Fruit fly (Drosophila melanogaster) whole organism, embryonic: ENCODE measurements around the gene rush.

ENCODE experiments used
- Aef1 ChIP-seq: fragments of 200-800 bp; sonication (Bioruptor generic); IDR thresholded peaks from 3 replicates; pipeline ENCODE4 v1.3.6; 2022; ENCODE audit warnings: missing biosample characterization, missing genetic modification characterization
- Atf6 ChIP-seq: fragments of 200-800 bp; sonication (Bioruptor generic); IDR thresholded peaks from 2 replicates; pipeline ENCODE4 v1.3.6; 2022; ENCODE audit warnings: missing biosample characterization, missing genetic modification characterization
- BEAF-32 ChIP-seq: fragments of 200-800 bp; sonication (Bioruptor generic); optimal IDR thresholded peaks from 3 replicates; lab custom pipeline; 2017; ENCODE audit warnings: missing biosample characterization, missing genetic modification characterization, mild to moderate bottlenecking, moderate library complexity, missing genetic modification reagents
- Bgb ChIP-seq: fragments of 200-800 bp; sonication (Bioruptor generic); IDR thresholded peaks from 2 replicates; pipeline ENCODE4 v1.3.6; 2022; ENCODE audit warnings: missing biosample characterization, missing genetic modification characterization; ENCODE audit not compliant: partially characterized antibody
- CG10543 ChIP-seq: fragments of 200-800 bp; sonication (Bioruptor generic); optimal IDR thresholded peaks from 3 replicates; lab custom pipeline; 2017; ENCODE audit warnings: missing biosample characterization, mild to moderate bottlenecking, missing genetic modification characterization, moderate library complexity
- CG11723 ChIP-seq: fragments of 200-800 bp; sonication (Bioruptor generic); optimal IDR thresholded peaks from 2 replicates; lab custom pipeline; 2017; ENCODE audit warnings: missing biosample characterization, mild to moderate bottlenecking, missing genetic modification characterization
- CG12236 ChIP-seq: fragments of 200-800 bp; sonication (Bioruptor generic); optimal IDR thresholded peaks from 2 replicates; lab custom pipeline; 2016; ENCODE audit warnings: missing biosample characterization, missing genetic modification characterization
- CG12659 ChIP-seq: fragments of 200-800 bp; sonication (Bioruptor generic); optimal IDR thresholded peaks from 3 replicates; lab custom pipeline; 2017; ENCODE audit warnings: mild to moderate bottlenecking, missing biosample characterization, missing genetic modification reagents, missing genetic modification characterization
- CG12769 ChIP-seq: fragments of 200-800 bp; sonication (Bioruptor generic); optimal IDR thresholded peaks from 2 replicates; lab custom pipeline; 2019; ENCODE audit warnings: missing biosample characterization, mild to moderate bottlenecking, missing genetic modification characterization, moderate library complexity
- CG15479 ChIP-seq: fragments of 200-800 bp; sonication (Bioruptor generic); optimal IDR thresholded peaks from 3 replicates; lab custom pipeline; 2019; ENCODE audit warnings: missing biosample characterization, mild to moderate bottlenecking, missing genetic modification characterization, moderate library complexity
- CG18011 ChIP-seq: fragments of 200-800 bp; sonication (Bioruptor generic); optimal IDR thresholded peaks from 2 replicates; lab custom pipeline; 2017; ENCODE audit warnings: missing biosample characterization, missing genetic modification characterization, mild to moderate bottlenecking, moderate library complexity, missing genotype
- CG18599 ChIP-seq: fragments of 200-800 bp; sonication (Bioruptor generic); optimal IDR thresholded peaks from 3 replicates; lab custom pipeline; 2017; ENCODE audit warnings: missing biosample characterization, missing genetic modification characterization, mild to moderate bottlenecking, moderate library complexity, missing genetic modification reagents
- CG2120 ChIP-seq: fragments of 200-800 bp; sonication (Bioruptor generic); optimal IDR thresholded peaks from 3 replicates; lab custom pipeline; 2016; ENCODE audit warnings: missing biosample characterization, missing genetic modification characterization
- CG2875 ChIP-seq: fragments of 200-800 bp; sonication (Bioruptor generic); optimal IDR thresholded peaks from 2 replicates; lab custom pipeline; 2017; ENCODE audit warnings: missing biosample characterization, mild to moderate bottlenecking, missing genetic modification characterization, missing genetic modification reagents
- CG31224 ChIP-seq: fragments of 200-800 bp; sonication (Bioruptor generic); IDR thresholded peaks from 2 replicates; pipeline ENCODE4 v1.3.6; 2022; ENCODE audit warnings: missing biosample characterization, missing genetic modification characterization
- CG3407 ChIP-seq: fragments of 200-800 bp; sonication (Bioruptor generic); optimal IDR thresholded peaks from 2 replicates; lab custom pipeline; 2018; ENCODE audit warnings: missing biosample characterization, mild to moderate bottlenecking, missing genetic modification characterization
- CG34376 ChIP-seq: fragments of 200-800 bp; sonication (Bioruptor generic); optimal IDR thresholded peaks from 2 replicates; lab custom pipeline; 2018; ENCODE audit warnings: missing biosample characterization, mild to moderate bottlenecking, missing genetic modification characterization
- CG6791 ChIP-seq: fragments of 200-800 bp; sonication (Bioruptor generic); IDR thresholded peaks from 3 replicates; pipeline ENCODE4 v1.3.6; 2022; ENCODE audit warnings: missing biosample characterization, missing genetic modification characterization; ENCODE audit not compliant: partially characterized antibody
- CG7839 ChIP-seq: fragments of 200-800 bp; sonication (Bioruptor generic); optimal IDR thresholded peaks from 3 replicates; lab custom pipeline; 2018; ENCODE audit warnings: missing biosample characterization, mild to moderate bottlenecking, missing genetic modification characterization, moderate library complexity
- Chrac-16 ChIP-seq: fragments of 200-800 bp; sonication (Bioruptor generic); optimal IDR thresholded peaks from 3 replicates; lab custom pipeline; 2016; ENCODE audit warnings: missing biosample characterization, missing genetic modification characterization
- Fer1 ChIP-seq: fragments of 200-800 bp; sonication (Bioruptor generic); optimal IDR thresholded peaks from 2 replicates; lab custom pipeline; 2017; ENCODE audit warnings: missing biosample characterization, mild to moderate bottlenecking, missing genetic modification characterization
- H2.0 ChIP-seq: fragments of 200-800 bp; sonication (Bioruptor generic); IDR thresholded peaks from 2 replicates; pipeline ENCODE4 v1.3.6; 2022; ENCODE audit warnings: missing biosample characterization, missing genetic modification characterization
- Hand ChIP-seq: fragments of 200-800 bp; sonication (Bioruptor generic); optimal IDR thresholded peaks from 2 replicates; lab custom pipeline; 2017; ENCODE audit warnings: mild to moderate bottlenecking, missing biosample characterization, missing genetic modification reagents, missing genetic modification characterization
- HmgZ ChIP-seq: fragments of 200-800 bp; sonication (Bioruptor generic); optimal IDR thresholded peaks from 2 replicates; lab custom pipeline; 2018; ENCODE audit warnings: missing biosample characterization, mild to moderate bottlenecking, missing genetic modification characterization
- Hr78 ChIP-seq, 2 experiments: fragments of 200-800 bp in 1 of 2; fragments of >200 bp in 1 of 2; sonication (Bioruptor generic) in 1 of 2; optimal IDR thresholded peaks; 2 replicates each; lab custom pipeline; 2017 to 2019; ENCODE audit warnings: missing biosample characterization in 2 of 2, missing genetic modification characterization in 2 of 2, mild to moderate bottlenecking in 1 of 2, moderate library complexity in 1 of 2
- MBD-R2 ChIP-seq: fragments of 200-800 bp; sonication (Bioruptor generic); IDR thresholded peaks from 2 replicates; pipeline ENCODE4 v1.3.6; 2022; ENCODE audit warnings: missing biosample characterization, missing genetic modification characterization
- Meics ChIP-seq: fragments of 200-800 bp; sonication (Bioruptor generic); optimal IDR thresholded peaks from 2 replicates; lab custom pipeline; 2017; ENCODE audit warnings: missing biosample characterization, mild to moderate bottlenecking, missing genetic modification characterization
- Neu2 ChIP-seq: fragments of 200-800 bp; sonication (Bioruptor generic); optimal IDR thresholded peaks from 3 replicates; lab custom pipeline; 2016; ENCODE audit warnings: missing biosample characterization, missing genetic modification characterization, borderline replicate concordance
- Oaz ChIP-seq: fragments of 200-800 bp; sonication (Bioruptor generic); IDR thresholded peaks from 2 replicates; pipeline ENCODE4 v1.3.6; 2022; ENCODE audit warnings: missing biosample characterization, missing genetic modification characterization
- Optix ChIP-seq: fragments of 200-800 bp; sonication (Bioruptor generic); IDR thresholded peaks from 3 replicates; pipeline ENCODE4 v1.3.6; 2022; ENCODE audit warnings: missing biosample characterization, missing genetic modification characterization
- Pdp1 ChIP-seq, 2 experiments: fragments of 200-800 bp; sonication (Bioruptor generic); optimal IDR thresholded peaks; 3 replicates each; lab custom pipeline; 2016; ENCODE audit warnings: missing biosample characterization in 2 of 2, missing genetic modification characterization in 2 of 2, mild to moderate bottlenecking in 1 of 2, moderate library complexity in 1 of 2
- Rfx ChIP-seq: fragments of 200-800 bp; sonication (Bioruptor generic); IDR thresholded peaks from 2 replicates; pipeline ENCODE4 v1.3.6; 2022; ENCODE audit warnings: missing biosample characterization, missing genetic modification characterization
- Trl ChIP-seq, 3 experiments: fragments of >200 bp in 2 of 3; fragments of 200-800 bp in 1 of 3; sonication (Bioruptor generic) in 1 of 3; optimal IDR thresholded peaks; 2 replicates in 1 of 3; 3 replicates in 2 of 3; lab custom pipeline; 2016 to 2017; ENCODE audit warnings: missing biosample characterization in 1 of 3, missing genetic modification characterization in 1 of 3
- Xrp1 ChIP-seq: fragments of 200-800 bp; sonication (Bioruptor generic); IDR thresholded peaks from 2 replicates; pipeline ENCODE4 v1.3.6; 2022; ENCODE audit warnings: missing biosample characterization, missing genetic modification characterization
- bcd ChIP-seq: fragments of 200-800 bp; sonication (Bioruptor generic); optimal IDR thresholded peaks from 2 replicates; lab custom pipeline; 2017; ENCODE audit warnings: missing biosample characterization, mild to moderate bottlenecking, missing genetic modification characterization
- esg ChIP-seq: fragments of 200-800 bp; sonication (Bioruptor generic); conservative IDR thresholded peaks from 2 replicates; pipeline ENCODE4 v1.3.6; 2022; ENCODE audit warnings: missing biosample characterization, missing genetic modification characterization
- jing ChIP-seq: fragments of 200-800 bp; sonication (Bioruptor generic); optimal IDR thresholded peaks from 2 replicates; lab custom pipeline; 2018; ENCODE audit warnings: missing biosample characterization, mild to moderate bottlenecking, missing genetic modification characterization
- lbe ChIP-seq: fragments of 200-800 bp; sonication (Bioruptor generic); optimal IDR thresholded peaks from 2 replicates; lab custom pipeline; 2016; ENCODE audit warnings: missing biosample characterization, mild to moderate bottlenecking, missing genetic modification characterization
- sug ChIP-seq: fragments of 200-800 bp; optimal IDR thresholded peaks from 2 replicates; lab custom pipeline; 2019; ENCODE audit warnings: missing biosample characterization, mild to moderate bottlenecking, missing genetic modification characterization, moderate library complexity
- toy ChIP-seq: fragments of 200-800 bp; sonication (Bioruptor generic); IDR thresholded peaks from 2 replicates; pipeline ENCODE4 v1.3.6; 2022; ENCODE audit warnings: missing biosample characterization, missing genetic modification characterization
- trem ChIP-seq: fragments of 200-800 bp; optimal IDR thresholded peaks from 3 replicates; lab custom pipeline; 2019; ENCODE audit warnings: missing biosample characterization, mild to moderate bottlenecking, missing genetic modification characterization, moderate library complexity
- unc-4 ChIP-seq: fragments of 200-800 bp; sonication (Bioruptor generic); IDR thresholded peaks from 2 replicates; pipeline ENCODE4 v1.3.6; 2022; ENCODE audit warnings: missing biosample characterization, missing genetic modification characterization; ENCODE audit not compliant: partially characterized antibody

rush gene

dm6 chrX:1465707-1466504, 12.4 kb upstream of the rush start, which contains the start of the genes O-fut2 and CG14777 (continued):
- TF ChIP-seq trem, result peak; percentile 17
- TF ChIP-seq CG10543, result no peak
- TF ChIP-seq CG11723 (GFP tag; lab: Kevin White, UChicago), result no peak
- TF ChIP-seq Oaz, result 0 out of 2 replicates have a peak, but pooled peaks have one; percentile 15
- TF ChIP-seq CG12659 (GFP tag; lab: Kevin White, UChicago), result peak; percentile 8
- TF ChIP-seq Xrp1 (GFP tag; lab: Robert Waterston, UW), result peak; percentile 37; the same call in 1 of the 2 replicates
- peak; percentile 24 for TF ChIP-seq lbe (GFP tag; lab: Kevin White, UChicago)
- TF ChIP-seq CG2120 (GFP tag; lab: Kevin White, UChicago), result peak; percentile 13
- TF ChIP-seq Neu2 (GFP tag; lab: Kevin White, UChicago), result no peak

- TF ChIP-seq Atf6 (GFP tag; lab: Robert Waterston, UW) (peak; percentile 20; the same call in 1 of the 2 replicates), Fer1 (GFP tag; lab: Kevin White, UChicago) (peak; percentile 33), CG6791 (GFP tag; lab: Robert Waterston, UW) (0 out of 3 replicates have a peak, but pooled peaks have one; percentile 9), Rfx (GFP tag; lab: Robert Waterston, UW) (peak; percentile 25; the same call in 1 of the 2 replicates), Chrac-16 (GFP tag; lab: Kevin White, UChicago) (no peak), CG31224 (GFP tag; lab: Robert Waterston, UW) (0 out of 2 replicates have a peak, but pooled peaks have one; percentile 9), CG2875 (GFP tag; lab: Kevin White, UChicago) (no peak), jing (GFP tag; lab: Kevin White, UChicago) (no peak), CG3407 (GFP tag; lab: Kevin White, UChicago) (no peak), Pdp1 (GFP tag; optimal IDR thresholded peaks at IDR 0.05; lab: Kevin White, UChicago) (peak in 1 of 2 experiments; percentile 77), BEAF-32 (GFP tag; lab: Kevin White, UChicago) (peak; percentile 3), CG10543 (peak; percentile 68), bcd (GFP tag; lab: Kevin White, UChicago) (peak; percentile 24), Bgb (GFP tag; lab: Robert Waterston, UW) (peak; percentile 40; the same call in 1 of the 2 replicates), CG34376 (peak; percentile 71), Hr78 (GFP tag; optimal IDR thresholded peaks at IDR 0.05; lab: Kevin White, UChicago) (peak in 1 of 2 experiments; percentile 8), MBD-R2 (GFP tag; lab: Robert Waterston, UW) (peak; percentile 49; the same call in 1 of the 2 replicates), Hand (peak; percentile 11), CG18599 (GFP tag; lab: Kevin White, UChicago) (peak; percentile 50), CG7839 (tag; lab: Kevin White, UChicago) (no peak), Optix (GFP tag; lab: Robert Waterston, UW) (no peak), esg (GFP tag; lab: Robert Waterston, UW) (no peak), CG18011 (GFP tag; lab: Kevin White, UChicago) (no peak), CG12769 (tag; lab: Kevin White, UChicago) (peak; percentile 82), toy (no peak), CG15479 (GFP tag; lab: Kevin White, UChicago) (no peak), HmgZ (tag; lab: Kevin White, UChicago) (peak; percentile 30), sug (tag; lab: Kevin White, UChicago) (peak; percentile 65), Meics (GFP tag; lab: Kevin White, UChicago) (peak; percentile 29), H2.0 (GFP tag; lab: Robert Waterston, UW) (no peak), Aef1 (GFP tag; lab: Robert Waterston, UW) (peak; percentile 42; the same call in 1 of the 3 replicates), unc-4 (GFP tag; lab: Robert Waterston, UW) (0 out of 2 replicates have a peak, but pooled peaks have one; percentile 25), CG12236 (GFP tag; lab: Kevin White, UChicago) (no peak), Trl (optimal IDR thresholded peaks at IDR 0.05; lab: Kevin White, UChicago) (peak in 1 of 2 experiments; percentile 22), Trl (GFP tag; optimal IDR thresholded peaks at IDR 0.05; lab: Kevin White, UChicago) (no peak)
Observed at dm6 chrX:1466505-1467381, 11.6 kb upstream of the rush start.
